Worm (Caenorhabditis elegans) whole organism, young adult: ENCODE measurements around the gene T26A5.2.
A peak's percentile ranks its signal among the peaks of the same experiment; 100 is the strongest.

Experiments
- ama-1 ChIP-seq, 3 experiments: fragments of 150-350 bp in 1 of 3; sonication (generic microtip) in 2 of 3; optimal IDR thresholded peaks; 2 replicates each; lab custom pipeline; 2014 to 2018; ENCODE audit warnings: missing biosample characterization in 2 of 3, missing genetic modification characterization in 2 of 3, missing genetic modification reagents in 2 of 3
- hmg-1.2 ChIP-seq: fragments of 200-800 bp; sonication (Bioruptor generic); IDR thresholded peaks from 2 replicates; pipeline ENCODE4 v1.3.6; 2022; ENCODE audit warnings: missing genetic modification reagents, missing genetic modification characterization, missing compliant biosample characterization
- nhr-90 ChIP-seq: sonication (generic microtip); optimal IDR thresholded peaks from 2 replicates; lab custom pipeline; 2016; ENCODE audit warnings: missing genotype, mild to moderate bottlenecking, missing genetic modification characterization, missing compliant biosample characterization
- unc-130 ChIP-seq: sonication (generic microtip); optimal IDR thresholded peaks from 2 replicates; lab custom pipeline; 2016; ENCODE audit warnings: missing genetic modification reagents, missing genetic modification characterization, missing compliant biosample characterization

ce11 chrIII:6420201-6420600 is 46.9 kb upstream of the T26A5.2 start:
- TF ChIP-seq hmg-1.2 (no peak), ama-1 (optimal IDR thresholded peaks at IDR 0.05; lab: Kevin White, UChicago) (peak; percentile 2), ama-1 (GFP tag; optimal IDR thresholded peaks at IDR 0.05; lab: Kevin White, UChicago) (no peak), unc-130 (GFP tag; lab: Kevin White, UChicago) (no peak), nhr-90 (tag; lab: Kevin White, UChicago) (no peak)
